Worm (Caenorhabditis elegans) whole organism, late embryonic: ENCODE measurements around the gene F39F10.3.

Experiments
- ama-1 ChIP-seq: fragments of 150-350 bp; optimal IDR thresholded peaks from 2 replicates; lab custom pipeline; 2014
- elt-2 ChIP-seq: sonication (generic microtip); optimal IDR thresholded peaks from 2 replicates; lab custom pipeline; 2016; ENCODE audit warnings: missing genetic modification reagents, missing genetic modification characterization, missing compliant biosample characterization
- hlh-30 ChIP-seq: sonication (generic microtip); optimal IDR thresholded peaks from 2 replicates; lab custom pipeline; 2017; ENCODE audit warnings: antibody characterized with exemption, missing genetic modification characterization, missing compliant biosample characterization; ENCODE audit not compliant: insufficient read depth
- pax-1 ChIP-seq: fragments of 150-350 bp; optimal IDR thresholded peaks from 2 replicates; lab custom pipeline; 2014; ENCODE audit warnings: missing biosample characterization, missing genetic modification characterization
- pha-4 ChIP-seq: fragments of 150-350 bp; optimal IDR thresholded peaks from 2 replicates; lab custom pipeline; 2018; ENCODE audit warnings: missing biosample characterization, missing genetic modification reagents, missing genetic modification characterization
- unc-86 ChIP-seq: sonication (generic microtip); optimal IDR thresholded peaks from 2 replicates; lab custom pipeline; 2016; ENCODE audit warnings: missing genetic modification characterization, missing compliant biosample characterization

DNA sequence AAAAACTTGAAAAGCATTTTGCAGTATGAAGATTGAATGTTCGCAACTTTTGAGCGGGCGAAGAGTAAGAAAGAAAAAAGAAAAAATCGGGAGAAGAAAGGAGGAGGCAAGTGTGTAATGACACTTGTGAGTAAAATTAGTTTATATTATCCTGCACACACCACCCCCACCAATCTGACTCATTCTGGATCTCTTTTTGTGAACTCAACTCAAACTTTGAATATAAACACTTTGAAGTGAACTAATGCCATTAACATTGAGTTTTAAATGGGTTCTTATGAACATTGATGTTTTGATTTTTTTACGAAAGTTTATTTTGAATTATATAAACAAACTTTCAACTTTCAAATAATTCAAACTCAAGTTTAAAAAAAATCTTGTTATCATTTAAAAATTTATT is 46.9 kb upstream of the F39F10.3 start, which contains the start of gene F41G4.8:
- TF ChIP-seq unc-86 (tag; lab: Kevin White, UChicago): no peak
- TF ChIP-seq elt-2 (tag; lab: Kevin White, UChicago): no peak
- no peak for TF ChIP-seq pax-1 (tag; lab: Kevin White, UChicago)
- TF ChIP-seq ama-1 (lab: Kevin White, UChicago): no peak
- TF ChIP-seq hlh-30: no peak
- TF ChIP-seq pha-4 (tag; lab: Kevin White, UChicago): no peak
